Worm (Caenorhabditis elegans): ENCODE data around the gene F54F12.1.

F54F12.1 gene

DNA sequence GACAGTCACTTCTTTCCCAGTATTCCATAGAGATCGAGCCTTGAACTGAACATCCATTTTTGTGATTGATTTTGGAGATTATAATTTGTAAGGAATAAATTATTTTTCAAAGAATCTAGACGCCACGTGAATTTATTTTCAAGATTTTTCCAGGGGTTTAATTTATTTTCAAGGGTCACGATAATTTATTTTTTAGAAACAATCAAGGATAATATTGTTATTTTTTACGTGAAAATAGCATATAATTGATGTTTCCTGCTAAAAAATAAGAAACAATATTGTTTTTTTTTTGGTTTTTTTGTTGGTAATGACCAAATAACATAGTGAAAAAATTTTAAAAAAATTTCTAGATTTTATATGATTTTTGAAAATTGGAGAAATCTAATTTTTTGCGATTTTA is 25.6 kb downstream of the F54F12.1 start, which contains the start of gene F14F7.4:
Gene F14F7.4, minus strand, starts transcription at position 101 of the 400 bp plus-strand sequence.
- TF ChIP-seq fax-1 (tag; optimal IDR thresholded peaks at IDR 0.05): no peak
- no peak for TF ChIP-seq hlh-13 (GFP tag; optimal IDR thresholded peaks at IDR 0.05)
- TF ChIP-seq dmd-4 (tag; optimal IDR thresholded peaks at IDR 0.05; ENCODE audit: borderline replicate concordance): no peak
- TF ChIP-seq pros-1 (tag; optimal IDR thresholded peaks at IDR 0.05): no peak
- TF ChIP-seq unc-3 (GFP tag; conservative IDR thresholded peaks at IDR 0.05): no peak
- TF ChIP-seq unc-3 (tag; optimal IDR thresholded peaks at IDR 0.05): no peak
- TF ChIP-seq pat-9 (tag; optimal IDR thresholded peaks at IDR 0.05): no peak
- no peak for TF ChIP-seq pha-2 (tag; optimal IDR thresholded peaks at IDR 0.05)
- no peak for TF ChIP-seq nhr-11 (tag; optimal IDR thresholded peaks at IDR 0.05)
- no peak for TF ChIP-seq ama-1 (optimal IDR thresholded peaks at IDR 0.05)
- no peak for TF ChIP-seq unc-42 (tag; optimal IDR thresholded peaks at IDR 0.05)
- no peak for TF ChIP-seq sox-2 (GFP tag; IDR thresholded peaks at IDR 0.05)
- TF ChIP-seq gmeb-2 (tag; optimal IDR thresholded peaks at IDR 0.05): no peak

DNA sequence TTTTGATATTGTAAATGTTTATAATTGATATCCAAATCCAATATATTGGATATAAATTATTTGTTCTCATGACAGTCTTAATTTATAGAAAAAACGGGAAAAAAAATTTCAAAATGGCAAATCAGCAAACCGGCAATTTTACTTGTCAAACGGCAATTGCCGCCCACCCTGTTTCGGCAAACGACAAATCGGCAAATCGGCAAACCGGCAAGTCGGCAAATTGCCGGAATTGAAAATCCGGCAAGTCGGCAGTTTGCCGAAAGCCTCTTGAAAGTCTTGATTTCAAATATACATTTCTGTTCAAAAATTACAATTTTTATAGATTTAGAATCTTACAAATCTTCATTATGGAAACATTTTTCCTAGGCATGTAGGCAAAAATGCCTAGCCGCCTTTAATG is 27.3 kb downstream of the F54F12.1 start:
- TF ChIP-seq unc-55 (GFP tag; optimal IDR thresholded peaks at IDR 0.05) (no peak), ceh-6 (GFP tag; optimal IDR thresholded peaks at IDR 0.05) (no peak), zip-5 (tag; optimal IDR thresholded peaks at IDR 0.05) (no peak), fax-1 (tag; optimal IDR thresholded peaks at IDR 0.05) (no peak), eyg-1 (tag; optimal IDR thresholded peaks at IDR 0.05) (no peak), unc-3 (GFP tag; conservative IDR thresholded peaks at IDR 0.05) (no peak), unc-3 (tag; optimal IDR thresholded peaks at IDR 0.05) (no peak), lim-6 (tag; optimal IDR thresholded peaks at IDR 0.05) (no peak), tbx-2 (tag; optimal IDR thresholded peaks at IDR 0.05) (no peak), hlh-8 (tag; optimal IDR thresholded peaks at IDR 0.05) (no peak), C38D4.7 (GFP tag; optimal IDR thresholded peaks at IDR 0.05) (no peak), mec-3 (tag; optimal IDR thresholded peaks at IDR 0.05; ENCODE audit: borderline replicate concordance) (no peak), pha-4 (tag; optimal IDR thresholded peaks at IDR 0.05) (no peak), C08G9.2 (tag; optimal IDR thresholded peaks at IDR 0.05) (no peak), ceh-31 (tag; optimal IDR thresholded peaks at IDR 0.05) (no peak), Y22D7AL.16 (tag; optimal IDR thresholded peaks at IDR 0.05) (no peak), ceh-24 (tag; optimal IDR thresholded peaks at IDR 0.05) (no peak), ceh-19 (GFP tag; optimal IDR thresholded peaks at IDR 0.05) (no peak)

DNA sequence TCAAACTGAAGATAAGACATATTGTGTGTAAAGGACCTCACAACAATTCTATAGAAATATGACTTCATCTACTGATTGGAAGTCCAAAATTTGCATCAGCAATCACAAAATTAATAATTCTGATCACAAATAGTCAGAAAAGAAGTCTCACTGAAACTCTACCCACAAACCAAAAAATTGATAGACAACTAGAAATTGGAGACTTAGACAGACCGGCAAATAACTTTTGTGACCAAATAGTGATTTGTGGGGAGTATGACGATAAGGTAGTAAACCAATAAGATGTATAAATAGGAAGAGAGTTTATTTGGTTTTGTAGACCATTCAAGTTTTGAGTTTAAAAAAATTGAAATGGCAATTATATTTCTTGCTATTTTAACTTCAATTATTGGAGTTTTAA is 31.0 kb downstream of the F54F12.1 start, which contains the start of gene cyp-13A12:
Gene cyp-13A12, plus strand, starts transcription at position 267 of the 400 bp plus-strand sequence.
- TF ChIP-seq ets-4 (tag; optimal IDR thresholded peaks at IDR 0.05) (no peak), T23F11.4 (GFP tag; optimal IDR thresholded peaks at IDR 0.05) (no peak), pat-9 (tag; optimal IDR thresholded peaks at IDR 0.05) (no peak), ceh-19 (GFP tag; optimal IDR thresholded peaks at IDR 0.05) (no peak), unc-3 (GFP tag; conservative IDR thresholded peaks at IDR 0.05) (no peak), unc-3 (tag; optimal IDR thresholded peaks at IDR 0.05) (no peak), zip-5 (tag; optimal IDR thresholded peaks at IDR 0.05) (no peak), pqm-1 (tag; optimal IDR thresholded peaks at IDR 0.05) (no peak), ceh-31 (tag; optimal IDR thresholded peaks at IDR 0.05) (no peak), elt-2 (tag; optimal IDR thresholded peaks at IDR 0.05) (no peak), pax-1 (tag; optimal IDR thresholded peaks at IDR 0.05) (no peak), K09A11.1 (tag; optimal IDR thresholded peaks at IDR 0.05; ENCODE audit: insufficient read depth) (no peak), ceh-34 (tag; optimal IDR thresholded peaks at IDR 0.05) (no peak), ceh-6 (GFP tag; optimal IDR thresholded peaks at IDR 0.05) (no peak), F13H6.1 (tag; optimal IDR thresholded peaks at IDR 0.05) (no peak), hlh-6 (tag; optimal IDR thresholded peaks at IDR 0.05) (no peak), Y22D7AL.16 (tag; optimal IDR thresholded peaks at IDR 0.05) (no peak), hlh-30 (tag; optimal IDR thresholded peaks at IDR 0.05; ENCODE audit: insufficient read depth) (no peak), odd-2 (tag; optimal IDR thresholded peaks at IDR 0.05) (no peak), ceh-24 (tag; optimal IDR thresholded peaks at IDR 0.05) (no peak), nhr-232 (tag; optimal IDR thresholded peaks at IDR 0.05) (no peak)
